Fruit fly (Drosophila melanogaster) whole organism, prepupa: ENCODE data around the gene CG9297.

ENCODE experiments used
- CG10631 ChIP-seq: fragments of 200-800 bp; sonication (Bioruptor generic); optimal IDR thresholded peaks from 2 replicates; lab custom pipeline; 2016; ENCODE audit warnings: missing biosample characterization, missing genetic modification characterization
- CG11294 ChIP-seq: fragments of 200-800 bp; sonication (Bioruptor generic); IDR thresholded peaks from 2 replicates; pipeline ENCODE4 v1.3.6; 2022; ENCODE audit warnings: missing biosample characterization, missing genetic modification characterization
- CG11762 ChIP-seq: fragments of 200-800 bp; sonication (Bioruptor generic); optimal IDR thresholded peaks from 3 replicates; lab custom pipeline; 2016; ENCODE audit warnings: missing biosample characterization, missing genetic modification characterization; ENCODE audit not compliant: insufficient read depth
- CG11902 ChIP-seq: fragments of 200-800 bp; sonication (Bioruptor generic); optimal IDR thresholded peaks from 3 replicates; lab custom pipeline; 2016; ENCODE audit warnings: missing biosample characterization, missing genetic modification characterization
- CG15336 ChIP-seq: fragments of 200-800 bp; sonication (Bioruptor generic); IDR thresholded peaks from 2 replicates; pipeline ENCODE4 v1.3.6; 2022; ENCODE audit warnings: missing biosample characterization, missing genetic modification characterization
- CG1621 ChIP-seq: fragments of 200-800 bp; sonication (Bioruptor generic); optimal IDR thresholded peaks from 3 replicates; lab custom pipeline; 2018; ENCODE audit warnings: missing biosample characterization, mild to moderate bottlenecking, missing genetic modification characterization
- CG16779 ChIP-seq: fragments of 200-800 bp; sonication (Bioruptor generic); optimal IDR thresholded peaks from 3 replicates; lab custom pipeline; 2017; ENCODE audit warnings: missing biosample characterization, mild to moderate bottlenecking, missing genetic modification characterization
- CG3032 ChIP-seq: fragments of 200-800 bp; optimal IDR thresholded peaks from 2 replicates; lab custom pipeline; 2019; ENCODE audit warnings: missing biosample characterization, mild to moderate bottlenecking, missing genetic modification characterization, moderate library complexity
- CG31627 ChIP-seq: fragments of 200-800 bp; sonication (Bioruptor generic); optimal IDR thresholded peaks from 3 replicates; lab custom pipeline; 2016; ENCODE audit warnings: missing biosample characterization, missing genetic modification characterization
- CG32006 ChIP-seq: fragments of 200-800 bp; sonication (Bioruptor generic); optimal IDR thresholded peaks from 3 replicates; lab custom pipeline; 2017; ENCODE audit warnings: missing biosample characterization, mild to moderate bottlenecking, missing genetic modification characterization
- CG34406 ChIP-seq: fragments of 200-800 bp; sonication (Bioruptor generic); optimal IDR thresholded peaks from 3 replicates; lab custom pipeline; 2016; ENCODE audit warnings: missing biosample characterization, missing genetic modification characterization
- CG3919 ChIP-seq: fragments of 200-800 bp; sonication (Bioruptor generic); optimal IDR thresholded peaks from 3 replicates; lab custom pipeline; 2016; ENCODE audit warnings: missing biosample characterization, missing genetic modification characterization
- CG4318 ChIP-seq: fragments of 200-800 bp; sonication (Bioruptor generic); optimal IDR thresholded peaks from 3 replicates; lab custom pipeline; 2017; ENCODE audit warnings: missing biosample characterization, mild to moderate bottlenecking, missing genetic modification characterization
- CG6163 ChIP-seq: fragments of 200-800 bp; sonication (Bioruptor generic); IDR thresholded peaks from 3 replicates; pipeline ENCODE4 v1.3.6; 2022; ENCODE audit warnings: missing biosample characterization, missing genetic modification characterization
- CG6276 ChIP-seq: fragments of 200-800 bp; sonication (Bioruptor generic); optimal IDR thresholded peaks from 2 replicates; lab custom pipeline; 2017; ENCODE audit warnings: missing biosample characterization, mild to moderate bottlenecking, missing genetic modification characterization
- CG6792 ChIP-seq: fragments of 200-800 bp; sonication (Bioruptor generic); optimal IDR thresholded peaks from 3 replicates; lab custom pipeline; 2016; ENCODE audit warnings: missing biosample characterization, missing genetic modification characterization
- CG6808 ChIP-seq: fragments of 200-800 bp; sonication (Bioruptor generic); optimal IDR thresholded peaks from 3 replicates; lab custom pipeline; 2017; ENCODE audit warnings: missing biosample characterization, missing genetic modification characterization, mild to moderate bottlenecking, moderate library complexity, missing genetic modification reagents
- CG6854 ChIP-seq: fragments of 200-800 bp; sonication (Bioruptor generic); optimal IDR thresholded peaks from 2 replicates; lab custom pipeline; 2017; ENCODE audit warnings: missing biosample characterization, mild to moderate bottlenecking, missing genetic modification characterization
- CG7368 ChIP-seq: fragments of 200-800 bp; sonication (Bioruptor generic); optimal IDR thresholded peaks from 3 replicates; lab custom pipeline; 2016; ENCODE audit warnings: missing biosample characterization, missing genetic modification characterization
- CG8119 ChIP-seq: fragments of 200-800 bp; sonication (Bioruptor generic); IDR thresholded peaks from 3 replicates; pipeline ENCODE4 v1.3.6; 2022; ENCODE audit warnings: missing biosample characterization, missing genetic modification characterization
- CG8632 ChIP-seq: fragments of 200-800 bp; sonication (Bioruptor generic); optimal IDR thresholded peaks from 3 replicates; lab custom pipeline; 2016; ENCODE audit warnings: missing biosample characterization, missing genetic modification characterization
- CG9139 ChIP-seq: fragments of 200-800 bp; sonication (Bioruptor generic); optimal IDR thresholded peaks from 3 replicates; lab custom pipeline; 2017; ENCODE audit warnings: missing biosample characterization, mild to moderate bottlenecking, missing genetic modification characterization
- Eip78C ChIP-seq: fragments of 200-800 bp; sonication (Bioruptor generic); peaks from one replicate; lab custom pipeline; 2016; ENCODE audit warnings: missing biosample characterization, missing genetic modification characterization
- Eip93F ChIP-seq: fragments of 200-800 bp; sonication (Bioruptor generic); optimal IDR thresholded peaks from 2 replicates; lab custom pipeline; 2016; ENCODE audit warnings: missing biosample characterization, mild to moderate bottlenecking, missing genetic modification characterization
- Ets21C ChIP-seq: fragments of 200-800 bp; sonication (Bioruptor generic); optimal IDR thresholded peaks from 3 replicates; lab custom pipeline; 2016; ENCODE audit warnings: missing biosample characterization, missing genetic modification characterization
- Ets96B ChIP-seq: fragments of 200-800 bp; optimal IDR thresholded peaks from 2 replicates; lab custom pipeline; 2019; ENCODE audit warnings: missing biosample characterization, mild to moderate bottlenecking, missing genetic modification characterization, moderate library complexity
- Gug ChIP-seq: fragments of 200-800 bp; sonication (Bioruptor generic); IDR thresholded peaks from 2 replicates; pipeline ENCODE4 v1.3.6; 2022; ENCODE audit warnings: missing biosample characterization, missing genetic modification characterization
- Hr38 ChIP-seq: sonication (Bioruptor generic); optimal IDR thresholded peaks from 2 replicates; lab custom pipeline; 2016; ENCODE audit warnings: missing biosample characterization, missing genetic modification characterization
- Hr39 ChIP-seq: fragments of 200-800 bp; sonication (Bioruptor generic); optimal IDR thresholded peaks from 2 replicates; lab custom pipeline; 2016; ENCODE audit warnings: missing biosample characterization, missing genetic modification characterization
- Lpt ChIP-seq: fragments of 200-800 bp; sonication (Bioruptor generic); optimal IDR thresholded peaks from 3 replicates; lab custom pipeline; 2016; ENCODE audit warnings: missing biosample characterization, missing genetic modification characterization
- Met ChIP-seq: fragments of 200-800 bp; sonication (Bioruptor generic); optimal IDR thresholded peaks from 3 replicates; lab custom pipeline; 2016; ENCODE audit warnings: missing biosample characterization, missing genetic modification characterization
- OdsH ChIP-seq: fragments of 200-800 bp; sonication (Bioruptor generic); optimal IDR thresholded peaks from 3 replicates; lab custom pipeline; 2016; ENCODE audit warnings: missing biosample characterization, missing genetic modification characterization
- Sox14 ChIP-seq: fragments of 200-800 bp; sonication (Bioruptor generic); optimal IDR thresholded peaks from 3 replicates; lab custom pipeline; 2016; ENCODE audit warnings: missing biosample characterization, missing genetic modification characterization
- Sox15 ChIP-seq: fragments of 200-800 bp; sonication (Bioruptor generic); optimal IDR thresholded peaks from 3 replicates; lab custom pipeline; 2016; ENCODE audit warnings: missing biosample characterization, missing genetic modification characterization
- achi ChIP-seq: fragments of 200-800 bp; sonication (Bioruptor generic); optimal IDR thresholded peaks from 3 replicates; lab custom pipeline; 2016; ENCODE audit warnings: missing biosample characterization, missing genetic modification characterization
- acj6 ChIP-seq: fragments of 200-800 bp; sonication (Bioruptor generic); optimal IDR thresholded peaks from 3 replicates; lab custom pipeline; 2016; ENCODE audit warnings: missing biosample characterization, missing genetic modification characterization
- cyc ChIP-seq: fragments of 200-800 bp; sonication (Bioruptor generic); optimal IDR thresholded peaks from 3 replicates; lab custom pipeline; 2016; ENCODE audit warnings: missing biosample characterization, missing genetic modification characterization
- dac ChIP-seq: fragments of 200-800 bp; sonication (Bioruptor generic); optimal IDR thresholded peaks from 2 replicates; lab custom pipeline; 2017; ENCODE audit warnings: missing biosample characterization, mild to moderate bottlenecking, missing genetic modification characterization
- dsx ChIP-seq: fragments of 200-800 bp; optimal IDR thresholded peaks from 3 replicates; lab custom pipeline; 2019; ENCODE audit warnings: missing biosample characterization, mild to moderate bottlenecking, missing genetic modification characterization, moderate library complexity; ENCODE audit not compliant: poor library complexity, severe bottlenecking
- eg ChIP-seq: fragments of 200-800 bp; sonication (Bioruptor generic); IDR thresholded peaks from 3 replicates; pipeline ENCODE4 v1.3.6; 2022; ENCODE audit warnings: missing biosample characterization, missing genetic modification characterization
- fd59A ChIP-seq: fragments of 200-800 bp; sonication (Bioruptor generic); optimal IDR thresholded peaks from 2 replicates; lab custom pipeline; 2017; ENCODE audit warnings: missing biosample characterization, mild to moderate bottlenecking, missing genetic modification characterization, missing genetic modification reagents
- fd85E ChIP-seq: fragments of 200-800 bp; sonication (Bioruptor generic); optimal IDR thresholded peaks from 3 replicates; lab custom pipeline; 2016; ENCODE audit warnings: missing biosample characterization, missing genetic modification characterization
- fkh ChIP-seq: fragments of 200-800 bp; sonication (Bioruptor generic); optimal IDR thresholded peaks from 3 replicates; lab custom pipeline; 2017; ENCODE audit warnings: missing biosample characterization, mild to moderate bottlenecking, missing genetic modification characterization, moderate library complexity
- lz ChIP-seq: fragments of 200-800 bp; sonication (Bioruptor generic); optimal IDR thresholded peaks from 3 replicates; lab custom pipeline; 2016; ENCODE audit warnings: missing biosample characterization, missing genetic modification characterization
- net ChIP-seq: fragments of 200-800 bp; sonication (Bioruptor generic); optimal IDR thresholded peaks from 3 replicates; lab custom pipeline; 2016; ENCODE audit warnings: missing biosample characterization, missing genetic modification characterization
- pdm3 ChIP-seq: fragments of 200-800 bp; sonication (Bioruptor generic); optimal IDR thresholded peaks from 3 replicates; lab custom pipeline; 2016; ENCODE audit warnings: missing biosample characterization, missing genetic modification characterization
- salr ChIP-seq, 2 experiments: fragments of 200-800 bp; sonication (Bioruptor generic); optimal IDR thresholded peaks; 3 replicates each; lab custom pipeline; 2016 to 2018; ENCODE audit warnings: missing biosample characterization in 2 of 2, missing genetic modification characterization in 2 of 2, mild to moderate bottlenecking in 1 of 2
- spab ChIP-seq: fragments of 200-800 bp; sonication (Bioruptor generic); optimal IDR thresholded peaks from 2 replicates; lab custom pipeline; 2017; ENCODE audit warnings: missing biosample characterization, mild to moderate bottlenecking, missing genetic modification characterization, missing genetic modification reagents
- ss ChIP-seq, 2 experiments: fragments of 200-800 bp; sonication (Bioruptor generic); optimal IDR thresholded peaks; 2 replicates in 1 of 2; 3 replicates in 1 of 2; lab custom pipeline; 2017 to 2018; ENCODE audit warnings: mild to moderate bottlenecking in 2 of 2, missing biosample characterization in 2 of 2, missing genetic modification characterization in 2 of 2, moderate library complexity in 1 of 2
- svp ChIP-seq: fragments of 200-800 bp; sonication (Bioruptor generic); peaks from one replicate; lab custom pipeline; 2016; ENCODE audit warnings: missing biosample characterization, missing genetic modification characterization
- topi ChIP-seq: fragments of 200-800 bp; sonication (Bioruptor generic); optimal IDR thresholded peaks from 3 replicates; lab custom pipeline; 2016; ENCODE audit warnings: missing biosample characterization, missing genetic modification characterization
- vri ChIP-seq: fragments of 200-800 bp; sonication (Bioruptor generic); optimal IDR thresholded peaks from 3 replicates; lab custom pipeline; 2016; ENCODE audit warnings: missing biosample characterization, mild to moderate bottlenecking, missing genetic modification characterization

The CG9297 gene

dm6 chr3R:13812736-13813250, 41.5 kb downstream of the CG9297 start, which contains the start of the genes tal-1A, tal-2A, tal-3A and tal-AA:
Gene tal-1A, plus strand, starts transcription at chr3R:13813109.
Gene tal-2A, plus strand, starts transcription at chr3R:13813109.
Gene tal-3A, plus strand, starts transcription at chr3R:13813109.
Gene tal-AA, plus strand, starts transcription at chr3R:13813109.
- TF ChIP-seq Gug (GFP tag; lab: Robert Waterston, UW) (no peak), vri (GFP tag; lab: Kevin White, UChicago) (peak; percentile 60), fkh (GFP tag; lab: Kevin White, UChicago) (peak; percentile 23), cyc (GFP tag; lab: Kevin White, UChicago) (peak; percentile 8), CG4318 (GFP tag; lab: Kevin White, UChicago) (no peak), Lpt (GFP tag; lab: Kevin White, UChicago) (peak; percentile 30), acj6 (GFP tag; lab: Kevin White, UChicago) (no peak), fd85E (peak; percentile 30), Met (GFP tag; lab: Kevin White, UChicago) (peak; percentile 11), eg (GFP tag; lab: Robert Waterston, UW) (peak; percentile 76; the same call in 2 of the 3 replicates), CG32006 (GFP tag; lab: Kevin White, UChicago) (no peak), CG6163 (GFP tag; lab: Robert Waterston, UW) (peak; percentile 57; the same call in 2 of the 3 replicates), CG6792 (GFP tag; lab: Kevin White, UChicago) (no peak), Hr39 (no peak), svp (GFP tag; lab: Kevin White, UChicago) (peak; percentile 83), CG31627 (GFP tag; lab: Kevin White, UChicago) (no peak), dac (no peak), CG7368 (peak; percentile 7), lz (no peak), dsx (GFP tag; lab: Kevin White, UChicago) (peak; percentile 30), salr (GFP tag; optimal IDR thresholded peaks at IDR 0.05; lab: Kevin White, UChicago) (no peak), spab (no peak), net (peak; percentile 64), CG15336 (peak; percentile 74), CG6808 (GFP tag; lab: Kevin White, UChicago) (peak; percentile 18), achi (GFP tag; lab: Kevin White, UChicago) (peak; percentile 10), CG3919 (GFP tag; lab: Kevin White, UChicago) (peak; percentile 51), Ets96B (no peak), CG6276 (GFP tag; lab: Kevin White, UChicago) (peak; percentile 63), Sox14 (GFP tag; lab: Kevin White, UChicago) (peak; percentile 21), CG34406 (GFP tag; lab: Kevin White, UChicago) (peak; percentile 4), ss (GFP tag; optimal IDR thresholded peaks at IDR 0.05; lab: Kevin White, UChicago) (peak; percentile 62), CG10631 (GFP tag; lab: Kevin White, UChicago) (no peak), CG6854 (GFP tag; lab: Kevin White, UChicago) (peak; percentile 75), fd59A (GFP tag; lab: Kevin White, UChicago) (no peak), CG11902 (GFP tag; lab: Kevin White, UChicago) (no peak), CG9139 (GFP tag; lab: Kevin White, UChicago) (peak; percentile 51), pdm3 (no peak), OdsH (no peak), CG11294 (GFP tag; lab: Robert Waterston, UW) (no peak), topi (GFP tag; lab: Kevin White, UChicago) (no peak), CG8632 (peak; percentile 25), CG16779 (tag; lab: Kevin White, UChicago) (peak; percentile 61), Ets21C (GFP tag; lab: Kevin White, UChicago) (no peak), CG1621 (no peak), CG8119 (GFP tag; lab: Robert Waterston, UW) (peak; percentile 57; the same call in 1 of the 3 replicates), Eip93F (GFP tag; lab: Kevin White, UChicago) (peak; percentile 75), Hr38 (GFP tag; lab: Kevin White, UChicago) (no peak), CG11762 (GFP tag; lab: Kevin White, UChicago) (peak; percentile 5), Eip78C (peak; percentile 84), CG3032 (tag; lab: Kevin White, UChicago) (peak; percentile 0), Sox15 (GFP tag; lab: Kevin White, UChicago) (no peak)
